Fruit fly (Drosophila melanogaster): Measurements from ENCODE around the gene Srp54.

The Srp54 gene

dm6 chr2L:9915011-9915850 is 2.5 kb downstream of the Srp54 start, which contains the start of gene yip2 (continued):
- TF ChIP-seq CG17359 (tag; optimal IDR thresholded peaks at IDR 0.05) (peak; percentile 62), CG15011 (GFP tag; optimal IDR thresholded peaks at IDR 0.05) (no peak), gcm (GFP tag; optimal IDR thresholded peaks at IDR 0.05) (peak; percentile 57), CG17186 (GFP tag; optimal IDR thresholded peaks at IDR 0.05) (no peak), nau (GFP tag; optimal IDR thresholded peaks at IDR 0.05) (peak; percentile 74), CG1792 (GFP tag; optimal IDR thresholded peaks at IDR 0.05) (peak; percentile 48), CG43689 (GFP tag; IDR thresholded peaks at IDR 0.05) (no peak), CG18011 (GFP tag; optimal IDR thresholded peaks at IDR 0.05) (peak; percentile 41), CG6175 (GFP tag; IDR thresholded peaks at IDR 0.05) (no peak), h (optimal IDR thresholded peaks at IDR 0.05) (no peak), cato (GFP tag; optimal IDR thresholded peaks at IDR 0.05; ENCODE audit: borderline replicate concordance) (no peak), Antp (GFP tag; optimal IDR thresholded peaks at IDR 0.05) (peak; percentile 55), Lim3 (GFP tag; IDR thresholded peaks at IDR 0.05) (no peak), CG18262 (tag; optimal IDR thresholded peaks at IDR 0.05) (peak; percentile 50), Side (GFP tag; optimal IDR thresholded peaks at IDR 0.05) (peak; percentile 30), gem (tag; optimal IDR thresholded peaks at IDR 0.05) (peak; percentile 76), CG17361 (GFP tag; IDR thresholded peaks at IDR 0.05) (peak; percentile 34; the same call in 2 of the 3 replicates), Dref (GFP tag; IDR thresholded peaks at IDR 0.05) (no peak; the same call in 1 of the 2 replicates), CG10462 (GFP tag; optimal IDR thresholded peaks at IDR 0.05) (peak; percentile 18), Kr (GFP tag; optimal IDR thresholded peaks at IDR 0.05) (no peak), Sin3A (optimal IDR thresholded peaks at IDR 0.05) (no peak), kah (GFP tag; optimal IDR thresholded peaks at IDR 0.05) (peak; percentile 86), CG34376 (GFP tag; optimal IDR thresholded peaks at IDR 0.05) (peak; percentile 96), CG11504 (tag; optimal IDR thresholded peaks at IDR 0.05) (peak; percentile 68), Ets97D (GFP tag; optimal IDR thresholded peaks at IDR 0.05) (peak; percentile 15), bab2 (GFP tag; optimal IDR thresholded peaks at IDR 0.05) (peak; percentile 61), unc-4 (GFP tag; IDR thresholded peaks at IDR 0.05; ENCODE audit: partially characterized antibody) (no peak), rib (GFP tag; IDR thresholded peaks at IDR 0.05) (peak; percentile 68; the same call in 1 of the 2 replicates), Bteb2 (GFP tag; optimal IDR thresholded peaks at IDR 0.05) (peak; percentile 13), CG1832 (GFP tag; optimal IDR thresholded peaks at IDR 0.05) (no peak), ash1 (GFP tag; optimal IDR thresholded peaks at IDR 0.05) (no peak), Ada2b (GFP tag; IDR thresholded peaks at IDR 0.05) (peak; percentile 69), MBD-R2 (GFP tag; IDR thresholded peaks at IDR 0.05) (peak; percentile 32; the same call in 1 of the 2 replicates), chn (GFP tag; optimal IDR thresholded peaks at IDR 0.05) (peak; percentile 34), chif (GFP tag; optimal IDR thresholded peaks at IDR 0.05) (peak in 1 of 2 experiments; percentile 28), CG13424 (tag; optimal IDR thresholded peaks at IDR 0.05) (peak; percentile 73), CG17385 (GFP tag; optimal IDR thresholded peaks at IDR 0.05) (peak; percentile 69), sens-2 (GFP tag; IDR thresholded peaks at IDR 0.05) (peak; percentile 45; the same call in 1 of the 2 replicates), CG15073 (GFP tag; optimal IDR thresholded peaks at IDR 0.05) (no peak), mirr (GFP tag; optimal IDR thresholded peaks at IDR 0.05) (peak; percentile 87), Gug (GFP tag; IDR thresholded peaks at IDR 0.05) (peak; percentile 28; the same call in 1 of the 4 replicates), repo (GFP tag; optimal IDR thresholded peaks at IDR 0.05) (no peak), chm (GFP tag; IDR thresholded peaks at IDR 0.05) (peak; percentile 64; the same call in 1 of the 2 replicates), HLH3B (GFP tag; IDR thresholded peaks at IDR 0.05) (peak; percentile 65), CG10959 (GFP tag; IDR thresholded peaks at IDR 0.05) (no peak), CG10366 (GFP tag; IDR thresholded peaks at IDR 0.05) (peak; percentile 65), corto (GFP tag; optimal IDR thresholded peaks at IDR 0.05) (peak; percentile 22), CG17802 (tag; optimal IDR thresholded peaks at IDR 0.05) (no peak), ewg (GFP tag; optimal IDR thresholded peaks at IDR 0.05) (no peak), CG8388 (GFP tag; optimal IDR thresholded peaks at IDR 0.05) (peak; percentile 52)

Measured in whole organism, embryonic.